Worm (Caenorhabditis elegans) whole organism, L2 larva: ENCODE measurements around the gene clec-43.

Source experiments
- F13H6.1 ChIP-seq: sonication (generic microtip); optimal IDR thresholded peaks from 2 replicates; lab custom pipeline; 2016; ENCODE audit warnings: missing genetic modification characterization, missing compliant biosample characterization
- ama-1 ChIP-seq: fragments of 150-350 bp; optimal IDR thresholded peaks from 2 replicates; lab custom pipeline; 2018; ENCODE audit warnings: inconsistent platforms
- ceh-16 ChIP-seq: fragments of 150-350 bp; optimal IDR thresholded peaks from 2 replicates; lab custom pipeline; 2014; ENCODE audit warnings: missing biosample characterization, missing genetic modification characterization
- ceh-82 ChIP-seq: fragments of 150-350 bp; optimal IDR thresholded peaks from 2 replicates; lab custom pipeline; 2014; ENCODE audit warnings: missing biosample characterization, missing genetic modification characterization
- lin-39 ChIP-seq: fragments of 150-350 bp; optimal IDR thresholded peaks from 2 replicates; lab custom pipeline; 2014; ENCODE audit warnings: missing biosample characterization, missing genetic modification reagents, missing genetic modification characterization
- nhr-12 ChIP-seq: fragments of 150-350 bp; optimal IDR thresholded peaks from 2 replicates; lab custom pipeline; 2014; ENCODE audit warnings: missing biosample characterization, missing genetic modification characterization
- nhr-23 ChIP-seq: fragments of 150-350 bp; optimal IDR thresholded peaks from 2 replicates; lab custom pipeline; 2014; ENCODE audit warnings: missing biosample characterization, missing genetic modification reagents, missing genetic modification characterization
- skn-1 ChIP-seq: sonication (generic microtip); optimal IDR thresholded peaks from 2 replicates; lab custom pipeline; 2017; ENCODE audit warnings: missing biosample characterization, missing genetic modification characterization
- snpc-4 ChIP-seq: fragments of 150-350 bp; optimal IDR thresholded peaks from 2 replicates; lab custom pipeline; 2014; ENCODE audit warnings: missing biosample characterization, missing genetic modification characterization
- unc-62 ChIP-seq: fragments of 150-350 bp; optimal IDR thresholded peaks from 2 replicates; lab custom pipeline; 2014; ENCODE audit warnings: missing biosample characterization, missing genetic modification reagents, missing genetic modification characterization

ce11 chrII:961961-962360 lies 18.1 kb downstream of the clec-43 start, which contains the start of gene C32B5.13:
- no peak for TF ChIP-seq nhr-23 (tag; lab: Kevin White, UChicago)
- TF ChIP-seq ama-1 (lab: Kevin White, UChicago), result no peak
- TF ChIP-seq lin-39 (tag; lab: Kevin White, UChicago), result no peak
- TF ChIP-seq snpc-4 (tag; lab: Kevin White, UChicago), result no peak
- no peak for TF ChIP-seq unc-62
- TF ChIP-seq skn-1, result no peak
- no peak for TF ChIP-seq F13H6.1
- no peak for TF ChIP-seq ceh-82
- TF ChIP-seq ceh-16, result no peak
- TF ChIP-seq nhr-12, result no peak
